Fruit fly (Drosophila melanogaster) whole organism, embryonic: ENCODE results near the gene CG12998.
A peak's percentile ranks its signal among the peaks of the same experiment; 100 is the strongest.

Experiments
- ATbp ChIP-seq: fragments of 200-800 bp; sonication (Bioruptor generic); optimal IDR thresholded peaks from 2 replicates; lab custom pipeline; 2017; ENCODE audit warnings: missing biosample characterization, mild to moderate bottlenecking, missing genetic modification characterization, missing genetic modification reagents
- BEAF-32 ChIP-seq: fragments of 200-800 bp; sonication (Bioruptor generic); optimal IDR thresholded peaks from 3 replicates; lab custom pipeline; 2017; ENCODE audit warnings: missing biosample characterization, missing genetic modification characterization, mild to moderate bottlenecking, moderate library complexity, missing genetic modification reagents
- Bgb ChIP-seq: fragments of 200-800 bp; sonication (Bioruptor generic); IDR thresholded peaks from 2 replicates; pipeline ENCODE4 v1.3.6; 2022; ENCODE audit warnings: missing biosample characterization, missing genetic modification characterization; ENCODE audit not compliant: partially characterized antibody
- CG1024 ChIP-seq: fragments of 200-800 bp; sonication (Bioruptor generic); IDR thresholded peaks from 2 replicates; pipeline ENCODE4 v1.3.6; 2022; ENCODE audit warnings: missing biosample characterization, missing genetic modification characterization
- CG10462 ChIP-seq: fragments of 200-800 bp; sonication (Bioruptor generic); optimal IDR thresholded peaks from 2 replicates; lab custom pipeline; 2016; ENCODE audit warnings: missing biosample characterization, missing genetic modification characterization
- CG11398 ChIP-seq: fragments of 200-800 bp; sonication (Bioruptor generic); optimal IDR thresholded peaks from 2 replicates; lab custom pipeline; 2016; ENCODE audit warnings: missing biosample characterization, missing genetic modification characterization
- CG11504 ChIP-seq: fragments of 200-800 bp; sonication (Bioruptor generic); optimal IDR thresholded peaks from 3 replicates; lab custom pipeline; 2019; ENCODE audit warnings: missing biosample characterization, mild to moderate bottlenecking, missing genetic modification characterization, moderate library complexity
- CG12236 ChIP-seq: fragments of 200-800 bp; sonication (Bioruptor generic); optimal IDR thresholded peaks from 2 replicates; lab custom pipeline; 2016; ENCODE audit warnings: missing biosample characterization, missing genetic modification characterization
- CG13123 ChIP-seq: fragments of 200-800 bp; sonication (Bioruptor generic); optimal IDR thresholded peaks from 2 replicates; lab custom pipeline; 2016; ENCODE audit warnings: missing biosample characterization, missing genetic modification characterization
- CG14441 ChIP-seq: fragments of 200-800 bp; sonication (Bioruptor generic); IDR thresholded peaks from 2 replicates; pipeline ENCODE4 v1.3.6; 2022; ENCODE audit warnings: missing biosample characterization, missing genetic modification characterization
- CG14710 ChIP-seq: fragments of 200-800 bp; sonication (Bioruptor generic); optimal IDR thresholded peaks from 3 replicates; lab custom pipeline; 2019; ENCODE audit warnings: missing biosample characterization, mild to moderate bottlenecking, missing genetic modification characterization, moderate library complexity
- CG14965 ChIP-seq: fragments of 200-800 bp; sonication (Bioruptor generic); optimal IDR thresholded peaks from 2 replicates; lab custom pipeline; 2016; ENCODE audit warnings: missing biosample characterization, missing genetic modification characterization, borderline replicate concordance
- CG1603 ChIP-seq: fragments of 200-800 bp; sonication (Bioruptor generic); optimal IDR thresholded peaks from 2 replicates; lab custom pipeline; 2019; ENCODE audit warnings: missing biosample characterization, mild to moderate bottlenecking, missing genetic modification characterization, moderate library complexity
- CG17361 ChIP-seq: fragments of 200-800 bp; sonication (Bioruptor generic); IDR thresholded peaks from 3 replicates; pipeline ENCODE4 v1.3.6; 2022; ENCODE audit warnings: missing biosample characterization, missing genetic modification characterization
- CG18262 ChIP-seq: fragments of 200-800 bp; optimal IDR thresholded peaks from 3 replicates; lab custom pipeline; 2019; ENCODE audit warnings: missing biosample characterization, mild to moderate bottlenecking, missing genetic modification characterization, moderate library complexity
- CG18619 ChIP-seq: fragments of 200-800 bp; sonication (Bioruptor generic); optimal IDR thresholded peaks from 3 replicates; lab custom pipeline; 2017; ENCODE audit warnings: missing biosample characterization, mild to moderate bottlenecking, missing genetic modification characterization
- CG31388 ChIP-seq: fragments of 200-800 bp; sonication (Bioruptor generic); optimal IDR thresholded peaks from 2 replicates; lab custom pipeline; 2016; ENCODE audit warnings: missing biosample characterization, missing genetic modification characterization
- CG31441 ChIP-seq: fragments of 200-800 bp; sonication (Bioruptor generic); IDR thresholded peaks from 2 replicates; pipeline ENCODE4 v1.3.6; 2022; ENCODE audit warnings: missing biosample characterization, missing genetic modification characterization
- CG6791 ChIP-seq: fragments of 200-800 bp; sonication (Bioruptor generic); IDR thresholded peaks from 3 replicates; pipeline ENCODE4 v1.3.6; 2022; ENCODE audit warnings: missing biosample characterization, missing genetic modification characterization; ENCODE audit not compliant: partially characterized antibody
- CG9437 ChIP-seq: fragments of 200-800 bp; sonication (Bioruptor generic); optimal IDR thresholded peaks from 2 replicates; lab custom pipeline; 2018; ENCODE audit warnings: missing biosample characterization, mild to moderate bottlenecking, missing genetic modification characterization
- CTCF ChIP-seq: fragments of 200-800 bp; sonication (Bioruptor generic); optimal IDR thresholded peaks from 2 replicates; lab custom pipeline; 2017; ENCODE audit warnings: missing biosample characterization, mild to moderate bottlenecking, missing genetic modification characterization, moderate library complexity
- Doc3 ChIP-seq: fragments of 200-800 bp; sonication (Bioruptor generic); IDR thresholded peaks from 3 replicates; pipeline ENCODE4 v1.3.6; 2022; ENCODE audit warnings: missing biosample characterization, missing genetic modification characterization; ENCODE audit not compliant: partially characterized antibody
- Ets65A ChIP-seq: fragments of 200-800 bp; sonication (Bioruptor generic); peaks from one replicate; lab custom pipeline; 2016; ENCODE audit warnings: missing biosample characterization, missing genetic modification characterization
- Neu2 ChIP-seq: fragments of 200-800 bp; sonication (Bioruptor generic); optimal IDR thresholded peaks from 3 replicates; lab custom pipeline; 2016; ENCODE audit warnings: missing biosample characterization, missing genetic modification characterization, borderline replicate concordance
- Nf-YA ChIP-seq: fragments of 200-800 bp; sonication (Bioruptor generic); IDR thresholded peaks from 2 replicates; pipeline ENCODE4 v1.3.6; 2022; ENCODE audit warnings: missing biosample characterization, missing genetic modification characterization
- Pdp1 ChIP-seq, 2 experiments: fragments of 200-800 bp; sonication (Bioruptor generic); optimal IDR thresholded peaks; 3 replicates each; lab custom pipeline; 2016; ENCODE audit warnings: missing biosample characterization in 2 of 2, missing genetic modification characterization in 2 of 2, mild to moderate bottlenecking in 1 of 2, moderate library complexity in 1 of 2
- ac ChIP-seq: fragments of 200-800 bp; sonication (Bioruptor generic); optimal IDR thresholded peaks from 3 replicates; lab custom pipeline; 2017; ENCODE audit warnings: missing biosample characterization, mild to moderate bottlenecking, missing genetic modification characterization
- ase ChIP-seq: fragments of 200-800 bp; sonication (Bioruptor generic); IDR thresholded peaks from 3 replicates; pipeline ENCODE4 v1.3.6; 2022; ENCODE audit warnings: missing biosample characterization, missing genetic modification characterization
- croc ChIP-seq: fragments of 200-800 bp; sonication (Bioruptor generic); conservative IDR thresholded peaks from 3 replicates; pipeline ENCODE4 v1.3.6; 2022; ENCODE audit warnings: missing biosample characterization, missing genetic modification characterization
- dmrt11E ChIP-seq: fragments of 200-800 bp; sonication (Bioruptor generic); optimal IDR thresholded peaks from 3 replicates; lab custom pipeline; 2018; ENCODE audit warnings: missing biosample characterization, mild to moderate bottlenecking, missing genetic modification characterization, moderate library complexity
- dmrt99B ChIP-seq: fragments of 200-800 bp; sonication (Bioruptor generic); optimal IDR thresholded peaks from 2 replicates; lab custom pipeline; 2018; ENCODE audit warnings: missing biosample characterization, mild to moderate bottlenecking, missing genetic modification characterization, moderate library complexity
- fd96Cb ChIP-seq: fragments of 200-800 bp; sonication (Bioruptor generic); optimal IDR thresholded peaks from 2 replicates; lab custom pipeline; 2018; ENCODE audit warnings: missing biosample characterization, mild to moderate bottlenecking, missing genetic modification characterization, moderate library complexity
- gt ChIP-seq: fragments of 200-800 bp; sonication (Bioruptor generic); IDR thresholded peaks from 2 replicates; pipeline ENCODE4 v1.3.6; 2022; ENCODE audit warnings: missing biosample characterization, missing genetic modification characterization
- ham ChIP-seq: fragments of 200-800 bp; sonication (Bioruptor generic); IDR thresholded peaks from 2 replicates; pipeline ENCODE4 v1.3.6; 2022; ENCODE audit warnings: missing biosample characterization, missing genetic modification characterization
- jing ChIP-seq: fragments of 200-800 bp; sonication (Bioruptor generic); optimal IDR thresholded peaks from 2 replicates; lab custom pipeline; 2018; ENCODE audit warnings: missing biosample characterization, mild to moderate bottlenecking, missing genetic modification characterization
- kay ChIP-seq: fragments of 200-800 bp; sonication (Bioruptor generic); optimal IDR thresholded peaks from 2 replicates; lab custom pipeline; 2016; ENCODE audit warnings: missing biosample characterization, missing genetic modification characterization
- lmd ChIP-seq: fragments of 200-800 bp; sonication (Bioruptor generic); IDR thresholded peaks from 2 replicates; pipeline ENCODE4 v1.3.6; 2022; ENCODE audit warnings: missing biosample characterization, missing genetic modification characterization
- mirr ChIP-seq: fragments of 200-800 bp; sonication (Bioruptor generic); optimal IDR thresholded peaks from 3 replicates; lab custom pipeline; 2018; ENCODE audit warnings: missing biosample characterization, mild to moderate bottlenecking, missing genetic modification characterization
- nerfin-1 ChIP-seq: fragments of 200-800 bp; sonication (Bioruptor generic); optimal IDR thresholded peaks from 3 replicates; lab custom pipeline; 2019; ENCODE audit warnings: missing biosample characterization, mild to moderate bottlenecking, missing genetic modification characterization, moderate library complexity
- peb ChIP-seq: fragments of 200-800 bp; sonication (Bioruptor generic); IDR thresholded peaks from 2 replicates; pipeline ENCODE4 v1.3.6; 2022; ENCODE audit warnings: missing biosample characterization, missing genetic modification characterization
- psq ChIP-seq: fragments of 200-800 bp; sonication (Bioruptor generic); optimal IDR thresholded peaks from 2 replicates; lab custom pipeline; 2017; ENCODE audit warnings: missing biosample characterization, missing genetic modification characterization
- rib ChIP-seq: fragments of 200-800 bp; sonication (Bioruptor generic); IDR thresholded peaks from 2 replicates; pipeline ENCODE4 v1.3.6; 2022; ENCODE audit warnings: missing biosample characterization, missing genetic modification characterization
- sens ChIP-seq: fragments of 200-800 bp; sonication (Bioruptor generic); peaks from one replicate; lab custom pipeline; 2016; ENCODE audit warnings: missing biosample characterization, missing genetic modification characterization
- sima ChIP-seq: fragments of 200-800 bp; sonication (Bioruptor generic); optimal IDR thresholded peaks from 2 replicates; lab custom pipeline; 2016; ENCODE audit warnings: missing biosample characterization, missing genetic modification characterization
- ssp ChIP-seq: fragments of 200-800 bp; sonication (Bioruptor generic); IDR thresholded peaks from 2 replicates; pipeline ENCODE4 v1.3.6; 2022; ENCODE audit warnings: missing biosample characterization, missing genetic modification characterization
- tll ChIP-seq, 2 experiments: fragments of 200-800 bp in 1 of 2; fragments of >200 bp in 1 of 2; sonication (Bioruptor generic) in 1 of 2; optimal IDR thresholded peaks; 2 replicates each; lab custom pipeline; 2017 to 2019; ENCODE audit warnings: missing biosample characterization in 2 of 2, missing genetic modification characterization in 2 of 2, mild to moderate bottlenecking in 1 of 2, moderate library complexity in 1 of 2
- tna ChIP-seq: fragments of 200-800 bp; sonication (Bioruptor generic); IDR thresholded peaks from 2 replicates; pipeline ENCODE4 v1.3.6; 2022; ENCODE audit warnings: missing biosample characterization, missing genetic modification characterization; ENCODE audit not compliant: partially characterized antibody
- ttk ChIP-seq: fragments of 200-800 bp; sonication (Bioruptor generic); IDR thresholded peaks from 2 replicates; pipeline ENCODE4 v2.1.2; 2022; ENCODE audit warnings: missing biosample characterization, missing genetic modification characterization
- wor ChIP-seq: fragments of 200-800 bp; sonication (Bioruptor generic); IDR thresholded peaks from 2 replicates; pipeline ENCODE4 v1.3.6; 2022; ENCODE audit warnings: missing biosample characterization, missing genetic modification characterization

The CG12998 gene

DNA sequence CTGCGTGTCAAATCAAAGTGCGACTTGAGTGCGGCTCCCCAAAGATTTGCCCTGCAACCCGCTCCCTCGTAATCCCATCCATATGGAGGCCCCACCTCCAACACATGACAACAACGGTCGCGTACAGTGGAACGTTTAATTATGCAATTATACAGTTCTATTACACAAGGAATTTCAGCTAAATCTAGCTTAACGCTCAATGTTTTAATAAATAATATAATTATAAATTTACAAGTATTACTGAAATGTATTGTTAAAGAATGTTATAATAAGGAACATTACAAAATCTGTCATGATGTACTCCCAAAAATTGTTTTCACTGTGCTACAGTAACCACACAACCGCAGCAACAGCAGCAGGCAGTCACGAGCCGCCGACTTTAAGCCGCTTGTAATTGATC lies 44.4 kb upstream of the CG12998 start (continued):
- TF ChIP-seq CG9437 (GFP tag; lab: Kevin White, UChicago) = no peak
- TF ChIP-seq CG14710 (tag; lab: Kevin White, UChicago) = peak; percentile 5
- 0 out of 2 replicates have a peak, but pooled peaks have one; percentile 16 for TF ChIP-seq ssp
- TF ChIP-seq CG1024 = no peak
- peak; percentile 31 for TF ChIP-seq dmrt11E (tag; lab: Kevin White, UChicago)
- TF ChIP-seq Nf-YA (GFP tag; lab: Robert Waterston, UW) = no peak
- no peak for TF ChIP-seq psq
- peak; percentile 43 for TF ChIP-seq dmrt99B (tag; lab: Kevin White, UChicago)
- TF ChIP-seq CG17361 (GFP tag; lab: Robert Waterston, UW) = 0 out of 3 replicates have a peak, but pooled peaks have one; percentile 45
- peak; percentile 49 for TF ChIP-seq CG11504 (tag; lab: Kevin White, UChicago)
- no peak for TF ChIP-seq CG18619 (GFP tag; lab: Kevin White, UChicago)
- TF ChIP-seq CG18262 (tag; lab: Kevin White, UChicago) = peak; percentile 41
- peak; percentile 58 for TF ChIP-seq ttk (GFP tag; lab: Robert Waterston, UW)

- TF ChIP-seq CG31388 = no peak
- TF ChIP-seq lmd (GFP tag; lab: Robert Waterston, UW) = no peak; the same call in 1 of the 2 replicates
- no peak for TF ChIP-seq fd96Cb (tag; lab: Kevin White, UChicago)
- TF ChIP-seq croc = peak; percentile 14; the same call in 1 of the 3 replicates
- TF ChIP-seq ssp = peak; percentile 17; the same call in 1 of the 2 replicates
- TF ChIP-seq tna (GFP tag; lab: Robert Waterston, UW) = no peak
- no peak for TF ChIP-seq Neu2 (GFP tag; lab: Kevin White, UChicago)
- no peak for TF ChIP-seq ham
- TF ChIP-seq CG13123 (GFP tag; lab: Kevin White, UChicago) = no peak
- no peak for TF ChIP-seq wor (GFP tag; lab: Robert Waterston, UW)
- TF ChIP-seq mirr (GFP tag; lab: Kevin White, UChicago) = no peak
- no peak for TF ChIP-seq CG12236 (GFP tag; lab: Kevin White, UChicago)
- TF ChIP-seq peb (GFP tag; lab: Robert Waterston, UW) = no peak
- TF ChIP-seq gt (GFP tag; lab: Robert Waterston, UW) = no peak
- peak; percentile 44 for TF ChIP-seq CG14441
- TF ChIP-seq CG1603 (tag; lab: Kevin White, UChicago) = peak; percentile 52
- TF ChIP-seq Doc3 = no peak
- peak; percentile 77 for TF ChIP-seq Bgb (GFP tag; lab: Robert Waterston, UW)
- no peak for TF ChIP-seq BEAF-32
- no peak for TF ChIP-seq kay
- no peak for TF ChIP-seq rib
- 0 out of 2 replicates have a peak, but pooled peaks have one; percentile 14 for TF ChIP-seq CG31441 (GFP tag; lab: Robert Waterston, UW)
- TF ChIP-seq CTCF = peak; percentile 98
- TF ChIP-seq sima (GFP tag; lab: Kevin White, UChicago) = no peak
- TF ChIP-seq CG11398 (GFP tag; lab: Kevin White, UChicago) = no peak
- peak; percentile 90 for TF ChIP-seq Ets65A
- no peak for TF ChIP-seq tll (GFP tag; optimal IDR thresholded peaks at IDR 0.05; lab: Kevin White, UChicago)
- TF ChIP-seq nerfin-1 (tag; lab: Kevin White, UChicago) = no peak
- TF ChIP-seq CG6791 (GFP tag; lab: Robert Waterston, UW) = peak; percentile 54; the same call in 2 of the 3 replicates
- TF ChIP-seq ase = no peak
- peak; percentile 78 for TF ChIP-seq sens
- TF ChIP-seq jing (GFP tag; lab: Kevin White, UChicago) = no peak
- no peak for TF ChIP-seq CG14965 (GFP tag; lab: Kevin White, UChicago)
- TF ChIP-seq ac (GFP tag; lab: Kevin White, UChicago) = no peak
- TF ChIP-seq CG10462 = no peak
- TF ChIP-seq Pdp1 (GFP tag; optimal IDR thresholded peaks at IDR 0.05; lab: Kevin White, UChicago) = peak; percentile 31 to 32
- no peak for TF ChIP-seq ATbp (GFP tag; lab: Kevin White, UChicago)
These were observed 42.8 kb upstream of the CG12998 start for dm6 chrX:17175558-17176189.
